Fruit fly (Drosophila melanogaster): ENCODE results near the gene CG33493.
A peak's percentile ranks its signal among the peaks of the same experiment; 100 is the strongest.

Gene CG33493

dm6 chr3L:10665433-10666150 lies 27.4 kb downstream of the CG33493 start:
- TF ChIP-seq nmo (GFP tag; optimal IDR thresholded peaks at IDR 0.05) (peak; percentile 99), gro (GFP tag; optimal IDR thresholded peaks at IDR 0.05) (peak; percentile 81), tin (GFP tag; optimal IDR thresholded peaks at IDR 0.05) (peak; percentile 96), CG43689 (GFP tag; IDR thresholded peaks at IDR 0.05) (peak; percentile 67; the same call in 1 of the 2 replicates), CG18619 (GFP tag; optimal IDR thresholded peaks at IDR 0.05) (peak; percentile 98), CG1647 (GFP tag; optimal IDR thresholded peaks at IDR 0.05) (peak; percentile 78), wdn (GFP tag; IDR thresholded peaks at IDR 0.05) (peak; percentile 57; the same call in 1 of the 2 replicates), tll (GFP tag; optimal IDR thresholded peaks at IDR 0.05) (peak in 1 of 2 experiments; percentile 91), CG34224 (GFP tag; IDR thresholded peaks at IDR 0.05; ENCODE audit: partially characterized antibody) (no peak), CG33213 (GFP tag; optimal IDR thresholded peaks at IDR 0.05) (peak; percentile 61), vfl (GFP tag; optimal IDR thresholded peaks at IDR 0.05) (peak; percentile 83), D (optimal IDR thresholded peaks at IDR 0.05) (no peak), D (GFP tag; optimal IDR thresholded peaks at IDR 0.05) (peak; percentile 98), CG6272 (GFP tag; IDR thresholded peaks at IDR 0.05) (peak; percentile 74), klu (GFP tag; IDR thresholded peaks at IDR 0.05) (peak; percentile 87), CG10366 (GFP tag; IDR thresholded peaks at IDR 0.05) (peak; percentile 89; the same call in 1 of the 2 replicates), CG14965 (GFP tag; optimal IDR thresholded peaks at IDR 0.05; ENCODE audit: borderline replicate concordance) (peak; percentile 9), Eip74EF (GFP tag; optimal IDR thresholded peaks at IDR 0.05) (peak in 1 of 2 experiments; percentile 99), Scr (GFP tag; IDR thresholded peaks at IDR 0.05; ENCODE audit: partially characterized antibody) (no peak; the same call in 1 of the 2 replicates), CG14050 (GFP tag; IDR thresholded peaks at IDR 0.05) (peak; percentile 84), Dip2 (GFP tag; IDR thresholded peaks at IDR 0.05) (peak; percentile 23; the same call in 1 of the 2 replicates), CG17359 (tag; optimal IDR thresholded peaks at IDR 0.05) (peak; percentile 98), NfI (GFP tag; optimal IDR thresholded peaks at IDR 0.05) (peak; percentile 97), CG10321 (GFP tag; IDR thresholded peaks at IDR 0.05) (peak; percentile 59; the same call in 1 of the 2 replicates), tx (GFP tag; optimal IDR thresholded peaks at IDR 0.05) (peak; percentile 67), CG3995 (GFP tag; optimal IDR thresholded peaks at IDR 0.05) (peak; percentile 75), CG31224 (GFP tag; IDR thresholded peaks at IDR 0.05) (peak; percentile 84), pb (GFP tag; optimal IDR thresholded peaks at IDR 0.05) (peak; percentile 87), CG1832 (GFP tag; optimal IDR thresholded peaks at IDR 0.05) (no peak), Hr39 (optimal IDR thresholded peaks at IDR 0.05) (no peak), CG14667 (GFP tag; IDR thresholded peaks at IDR 0.05) (peak; percentile 86), dimm (GFP tag; IDR thresholded peaks at IDR 0.05) (peak; percentile 70), pan (optimal IDR thresholded peaks at IDR 0.05) (no peak), pan (GFP tag; optimal IDR thresholded peaks at IDR 0.05 in 1 of 2, IDR thresholded peaks at IDR 0.05 in 1 of 2) (peak in 1 of 2 experiments; percentile 95), dmrt11E (tag; optimal IDR thresholded peaks at IDR 0.05) (peak; percentile 98), Nf-YB (GFP tag; optimal IDR thresholded peaks at IDR 0.05) (peak; percentile 90), sd (tag; optimal IDR thresholded peaks at IDR 0.05) (peak; percentile 89), Optix (GFP tag; IDR thresholded peaks at IDR 0.05) (peak; percentile 41; the same call in 1 of the 3 replicates), CG34422 (GFP tag; IDR thresholded peaks at IDR 0.05) (peak; percentile 89), Sry-β (GFP tag; optimal IDR thresholded peaks at IDR 0.05) (peak; percentile 67), shn (GFP tag; optimal IDR thresholded peaks at IDR 0.05) (peak; percentile 53), odd (GFP tag; optimal IDR thresholded peaks at IDR 0.05) (peak; percentile 99), mam (GFP tag; optimal IDR thresholded peaks at IDR 0.05) (peak; percentile 76), mirr (GFP tag; optimal IDR thresholded peaks at IDR 0.05) (peak; percentile 79), ham (GFP tag; IDR thresholded peaks at IDR 0.05) (peak; percentile 38; the same call in 1 of the 2 replicates), dati (GFP tag; IDR thresholded peaks at IDR 0.05) (peak; percentile 81), insv (GFP tag; optimal IDR thresholded peaks at IDR 0.05) (peak in 1 of 2 experiments; percentile 83), Hmr (GFP tag; optimal IDR thresholded peaks at IDR 0.05) (peak; percentile 98), Doc3 (GFP tag; IDR thresholded peaks at IDR 0.05; ENCODE audit: partially characterized antibody) (no peak)

Measured in whole organism, embryonic.